Fruit fly (Drosophila melanogaster): Measurements from ENCODE around the gene PVRAP.

PVRAP gene

DNA sequence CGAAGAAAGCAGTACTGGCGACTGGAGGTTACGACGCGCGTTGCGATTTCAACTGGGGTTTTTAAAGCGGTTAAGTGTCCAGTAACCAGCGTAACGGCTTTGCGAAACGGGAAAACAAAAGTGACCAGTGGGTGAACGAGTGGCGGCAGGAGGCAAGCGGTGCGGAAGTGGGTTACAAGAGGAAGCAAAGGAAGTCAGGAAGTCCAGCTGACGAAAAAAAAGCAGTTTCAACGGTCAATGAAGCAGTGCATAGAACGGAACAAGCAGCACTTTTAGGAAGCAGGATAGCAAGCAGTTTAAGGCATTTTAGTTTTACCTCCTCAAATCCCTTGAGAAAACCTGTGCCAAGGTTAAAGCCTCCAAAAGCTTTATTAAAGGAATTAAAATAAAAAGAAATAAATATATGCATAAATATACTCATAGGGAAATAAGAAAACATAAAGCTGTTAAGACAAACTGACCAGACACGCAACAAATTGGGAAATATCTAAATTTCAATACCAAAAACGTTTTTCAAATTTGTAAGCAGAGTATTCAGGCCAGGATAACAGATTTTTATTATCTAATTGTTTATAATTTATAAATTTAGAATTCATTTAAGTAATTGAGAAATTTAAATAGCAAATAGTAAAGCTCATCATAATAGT lies 62.2 kb downstream of the PVRAP start, which contains the start of gene CG6592 (continued):
- no peak for TF ChIP-seq MESR4 (GFP tag; optimal IDR thresholded peaks at IDR 0.05)
- no peak for TF ChIP-seq MBD-R2 (GFP tag; IDR thresholded peaks at IDR 0.05)
- no peak for TF ChIP-seq Lim3 (GFP tag; IDR thresholded peaks at IDR 0.05)
- TF ChIP-seq Blimp-1 (GFP tag; optimal IDR thresholded peaks at IDR 0.05): no peak
- TF ChIP-seq CG10431 (GFP tag; optimal IDR thresholded peaks at IDR 0.05): peak; percentile 3
- no peak for TF ChIP-seq CG3281 (GFP tag; optimal IDR thresholded peaks at IDR 0.05)

DNA sequence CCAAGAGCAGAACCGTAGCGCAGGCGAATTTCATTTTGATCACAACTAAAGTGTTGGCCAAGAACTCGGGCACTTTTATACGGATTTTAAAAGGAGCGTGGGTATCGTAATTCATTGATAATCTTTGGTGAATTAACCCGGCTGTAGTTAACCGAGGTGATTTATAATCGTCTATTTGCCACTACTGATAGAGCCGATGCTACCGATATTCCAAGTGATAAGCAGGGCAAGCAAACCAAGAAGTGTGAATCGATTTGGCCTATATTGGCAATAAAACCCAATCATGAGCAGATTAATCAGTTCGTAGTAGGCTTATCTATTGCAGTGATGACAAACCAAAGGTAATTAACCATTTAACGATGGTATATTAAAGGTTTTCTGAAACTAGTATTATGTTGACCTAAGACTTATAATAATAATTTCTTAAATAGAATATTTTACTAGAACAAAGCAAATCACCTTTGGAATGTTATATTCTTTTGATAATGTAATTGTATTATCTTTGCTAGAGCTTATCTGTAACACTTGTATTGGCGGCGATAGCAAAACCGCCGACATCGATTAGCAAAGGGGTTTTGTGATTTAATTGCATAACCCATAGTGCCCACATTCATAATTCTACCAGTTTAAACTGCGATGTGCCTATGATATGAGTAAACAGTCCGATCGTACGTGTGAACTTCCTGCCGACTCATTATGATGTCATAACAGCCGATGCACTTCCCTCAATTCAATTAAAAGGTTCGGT lies 66.0 kb downstream of the PVRAP start, which contains the start of gene CG10472:
Gene CG10472 (minus strand): TSS at position 51 of the 748 bp plus-strand sequence.
- TF ChIP-seq Bgb (GFP tag; IDR thresholded peaks at IDR 0.05; ENCODE audit: partially characterized antibody): no peak
- TF ChIP-seq unc-4 (GFP tag; IDR thresholded peaks at IDR 0.05; ENCODE audit: partially characterized antibody): no peak
- TF ChIP-seq CG2875 (GFP tag; optimal IDR thresholded peaks at IDR 0.05): no peak
- TF ChIP-seq CG18599 (GFP tag; optimal IDR thresholded peaks at IDR 0.05): peak; percentile 7
- TF ChIP-seq D19B (GFP tag; optimal IDR thresholded peaks at IDR 0.05): no peak
- no peak for TF ChIP-seq HmgD (GFP tag; optimal IDR thresholded peaks at IDR 0.05)
- TF ChIP-seq sd (tag; optimal IDR thresholded peaks at IDR 0.05): peak; percentile 75
- TF ChIP-seq slou (GFP tag; optimal IDR thresholded peaks at IDR 0.05): no peak
- TF ChIP-seq dysf (GFP tag; IDR thresholded peaks at IDR 0.05): no peak
- TF ChIP-seq mirr (GFP tag; optimal IDR thresholded peaks at IDR 0.05): peak; percentile 2
- no peak for TF ChIP-seq unpg (GFP tag; optimal IDR thresholded peaks at IDR 0.05)
- TF ChIP-seq CG30431 (GFP tag; optimal IDR thresholded peaks at IDR 0.05): no peak
- no peak for TF ChIP-seq Atf-2 (GFP tag; optimal IDR thresholded peaks at IDR 0.05)
- TF ChIP-seq grn (GFP tag; optimal IDR thresholded peaks at IDR 0.05): peak; percentile 65
- no peak for TF ChIP-seq CG17385 (GFP tag; optimal IDR thresholded peaks at IDR 0.05)
- no peak for TF ChIP-seq salm (tag; optimal IDR thresholded peaks at IDR 0.05)
- TF ChIP-seq CG33213 (GFP tag; optimal IDR thresholded peaks at IDR 0.05): no peak
- TF ChIP-seq exex (tag; optimal IDR thresholded peaks at IDR 0.05): peak; percentile 98
- peak in 1 of 2 experiments; percentile 85 for TF ChIP-seq Pdp1 (GFP tag; optimal IDR thresholded peaks at IDR 0.05)
- TF ChIP-seq CG10654 (GFP tag; optimal IDR thresholded peaks at IDR 0.05): no peak
- TF ChIP-seq CG34376 (GFP tag; optimal IDR thresholded peaks at IDR 0.05): peak; percentile 27
- no peak for TF ChIP-seq fru (optimal IDR thresholded peaks at IDR 0.05)
- TF ChIP-seq fd64A (GFP tag; optimal IDR thresholded peaks at IDR 0.05): no peak
- no peak for TF ChIP-seq CG13287 (GFP tag; IDR thresholded peaks at IDR 0.05; ENCODE audit: partially characterized antibody)
- no peak for TF ChIP-seq wek (GFP tag; optimal IDR thresholded peaks at IDR 0.05)
- TF ChIP-seq az2 (GFP tag; optimal IDR thresholded peaks at IDR 0.05): no peak
- no peak for TF ChIP-seq Xrp1 (GFP tag; IDR thresholded peaks at IDR 0.05)
- no peak for TF ChIP-seq sna (GFP tag; IDR thresholded peaks at IDR 0.05; ENCODE audit: partially characterized antibody)
- no peak for TF ChIP-seq CG10267 (tag; optimal IDR thresholded peaks at IDR 0.05)
- TF ChIP-seq NC2β (GFP tag; optimal IDR thresholded peaks at IDR 0.05): no peak
- TF ChIP-seq vnd (GFP tag; IDR thresholded peaks at IDR 0.05; ENCODE audit: partially characterized antibody): no peak
- TF ChIP-seq CG3281 (GFP tag; optimal IDR thresholded peaks at IDR 0.05): no peak
- no peak for TF ChIP-seq CG33557 (GFP tag; optimal IDR thresholded peaks at IDR 0.05)
- TF ChIP-seq sug (tag; optimal IDR thresholded peaks at IDR 0.05): peak; percentile 66

Data from whole organism, embryonic.